Fruit fly (Drosophila melanogaster) whole organism, embryonic: ENCODE measurements around the gene Ir25a.

Source experiments
- Bgb ChIP-seq: fragments of 200-800 bp; sonication (Bioruptor generic); IDR thresholded peaks from 2 replicates; pipeline ENCODE4 v1.3.6; 2022; ENCODE audit warnings: missing biosample characterization, missing genetic modification characterization; ENCODE audit not compliant: partially characterized antibody
- CG10654 ChIP-seq: fragments of 200-800 bp; sonication (Bioruptor generic); optimal IDR thresholded peaks from 2 replicates; lab custom pipeline; 2016; ENCODE audit warnings: missing biosample characterization, missing genetic modification characterization
- CG11247 ChIP-seq: fragments of 200-800 bp; sonication (Bioruptor generic); IDR thresholded peaks from 2 replicates; pipeline ENCODE4 v1.3.6; 2022; ENCODE audit warnings: missing biosample characterization, missing genetic modification characterization
- CG12071 ChIP-seq: fragments of 200-800 bp; sonication (Bioruptor generic); optimal IDR thresholded peaks from 3 replicates; lab custom pipeline; 2018; ENCODE audit warnings: missing biosample characterization, mild to moderate bottlenecking, missing genetic modification characterization
- CG12219 ChIP-seq: fragments of 200-800 bp; sonication (Bioruptor generic); optimal IDR thresholded peaks from 3 replicates; lab custom pipeline; 2018; ENCODE audit warnings: missing biosample characterization, mild to moderate bottlenecking, missing genetic modification characterization
- CG12391 ChIP-seq: fragments of 200-800 bp; sonication (Bioruptor generic); optimal IDR thresholded peaks from 3 replicates; lab custom pipeline; 2018; ENCODE audit warnings: missing biosample characterization, mild to moderate bottlenecking, missing genetic modification characterization, moderate library complexity
- CG12659 ChIP-seq: fragments of 200-800 bp; sonication (Bioruptor generic); optimal IDR thresholded peaks from 3 replicates; lab custom pipeline; 2017; ENCODE audit warnings: mild to moderate bottlenecking, missing biosample characterization, missing genetic modification reagents, missing genetic modification characterization
- CG13894 ChIP-seq: fragments of 200-800 bp; sonication (Bioruptor generic); optimal IDR thresholded peaks from 3 replicates; lab custom pipeline; 2018; ENCODE audit warnings: missing biosample characterization, mild to moderate bottlenecking, missing genetic modification characterization, moderate library complexity
- CG1529 ChIP-seq: fragments of 200-800 bp; sonication (Bioruptor generic); optimal IDR thresholded peaks from 3 replicates; lab custom pipeline; 2018; ENCODE audit warnings: missing biosample characterization, missing genetic modification characterization
- CG16813 ChIP-seq: fragments of 200-800 bp; sonication (Bioruptor generic); IDR thresholded peaks from 3 replicates; pipeline ENCODE4 v1.3.6; 2022; ENCODE audit warnings: missing biosample characterization, missing genetic modification characterization; ENCODE audit not compliant: partially characterized antibody
- CG16863 ChIP-seq: fragments of 200-800 bp; sonication (Bioruptor generic); optimal IDR thresholded peaks from 3 replicates; lab custom pipeline; 2016; ENCODE audit warnings: missing biosample characterization, missing genetic modification characterization
- CG17359 ChIP-seq: fragments of 200-800 bp; sonication (Bioruptor generic); optimal IDR thresholded peaks from 3 replicates; lab custom pipeline; 2018; ENCODE audit warnings: missing biosample characterization, mild to moderate bottlenecking, missing genetic modification characterization, moderate library complexity
- CG17829 ChIP-seq: fragments of 200-800 bp; optimal IDR thresholded peaks from 2 replicates; lab custom pipeline; 2019; ENCODE audit warnings: missing biosample characterization, mild to moderate bottlenecking, missing genetic modification characterization, moderate library complexity
- CG2116 ChIP-seq: fragments of 200-800 bp; sonication (Bioruptor generic); optimal IDR thresholded peaks from 3 replicates; lab custom pipeline; 2018; ENCODE audit warnings: missing biosample characterization, mild to moderate bottlenecking, missing genetic modification characterization
- CG2120 ChIP-seq: fragments of 200-800 bp; sonication (Bioruptor generic); optimal IDR thresholded peaks from 3 replicates; lab custom pipeline; 2016; ENCODE audit warnings: missing biosample characterization, missing genetic modification characterization
- CG2129 ChIP-seq: fragments of 200-800 bp; sonication (Bioruptor generic); IDR thresholded peaks from 2 replicates; pipeline ENCODE4 v1.3.6; 2022; ENCODE audit warnings: missing biosample characterization, missing genetic modification characterization; ENCODE audit not compliant: partially characterized antibody
- CG30020 ChIP-seq: fragments of 200-800 bp; optimal IDR thresholded peaks from 2 replicates; lab custom pipeline; 2019; ENCODE audit warnings: missing biosample characterization, mild to moderate bottlenecking, missing genetic modification characterization, moderate library complexity
- CG3838 ChIP-seq: fragments of 200-800 bp; sonication (Bioruptor generic); optimal IDR thresholded peaks from 3 replicates; lab custom pipeline; 2016; ENCODE audit warnings: missing biosample characterization, missing genetic modification characterization
- CG3847 ChIP-seq: fragments of 200-800 bp; sonication (Bioruptor generic); IDR thresholded peaks from 2 replicates; pipeline ENCODE4 v1.3.6; 2022; ENCODE audit warnings: missing biosample characterization, missing genetic modification characterization
- CG4617 ChIP-seq: fragments of 200-800 bp; sonication (Bioruptor generic); optimal IDR thresholded peaks from 3 replicates; lab custom pipeline; 2016; ENCODE audit warnings: missing biosample characterization, missing genetic modification characterization, borderline replicate concordance
- CG7556 ChIP-seq: fragments of 200-800 bp; sonication (Bioruptor generic); optimal IDR thresholded peaks from 2 replicates; lab custom pipeline; 2017; ENCODE audit warnings: missing biosample characterization, mild to moderate bottlenecking, missing genetic modification characterization
- CG7987 ChIP-seq: fragments of 200-800 bp; sonication (Bioruptor generic); optimal IDR thresholded peaks from 2 replicates; lab custom pipeline; 2018; ENCODE audit warnings: missing biosample characterization, mild to moderate bottlenecking, missing genetic modification characterization, moderate library complexity
- CG8290 ChIP-seq, 3 experiments: fragments of 200-800 bp; sonication (Bioruptor generic); optimal IDR thresholded peaks; 2 replicates each; lab custom pipeline; 2016 to 2019; ENCODE audit warnings: missing biosample characterization in 3 of 3, missing genetic modification characterization in 3 of 3, mild to moderate bottlenecking in 2 of 3, moderate library complexity in 1 of 3
- CG9215 ChIP-seq: fragments of 200-800 bp; sonication (Bioruptor generic); IDR thresholded peaks from 2 replicates; pipeline ENCODE4 v1.3.6; 2022; ENCODE audit warnings: missing biosample characterization, missing genetic modification characterization
- CG9797 ChIP-seq: fragments of 200-800 bp; sonication (Bioruptor generic); optimal IDR thresholded peaks from 3 replicates; lab custom pipeline; 2018; ENCODE audit warnings: missing biosample characterization, mild to moderate bottlenecking, missing genetic modification characterization
- CG9876 ChIP-seq: fragments of 200-800 bp; sonication (Bioruptor generic); optimal IDR thresholded peaks from 2 replicates; lab custom pipeline; 2016; ENCODE audit warnings: missing biosample characterization, missing genetic modification characterization
- Dfd ChIP-seq, 2 experiments: fragments of >200 bp; optimal IDR thresholded peaks; 2 replicates each; lab custom pipeline; 2017; ENCODE audit warnings: missing biosample characterization in 2 of 2, missing genetic modification characterization in 2 of 2
- ERR ChIP-seq: fragments of 200-800 bp; sonication (Bioruptor generic); optimal IDR thresholded peaks from 2 replicates; lab custom pipeline; 2016; ENCODE audit warnings: missing biosample characterization, missing genetic modification characterization
- Elba2 ChIP-seq: fragments of 200-800 bp; sonication (Bioruptor generic); optimal IDR thresholded peaks from 3 replicates; lab custom pipeline; 2016; ENCODE audit warnings: missing biosample characterization, missing genetic modification characterization
- Ets65A ChIP-seq: fragments of 200-800 bp; sonication (Bioruptor generic); peaks from one replicate; lab custom pipeline; 2016; ENCODE audit warnings: missing biosample characterization, missing genetic modification characterization
- HLH4C ChIP-seq: fragments of 200-800 bp; sonication (Bioruptor generic); IDR thresholded peaks from 3 replicates; pipeline ENCODE4 v1.3.6; 2022; ENCODE audit warnings: missing biosample characterization, missing genetic modification characterization; ENCODE audit not compliant: partially characterized antibody
- MESR4 ChIP-seq: fragments of 200-800 bp; sonication (Bioruptor generic); optimal IDR thresholded peaks from 2 replicates; lab custom pipeline; 2018; ENCODE audit warnings: missing biosample characterization, mild to moderate bottlenecking, missing genetic modification characterization, moderate library complexity
- Opbp ChIP-seq: fragments of 200-800 bp; sonication (Bioruptor generic); IDR thresholded peaks from 3 replicates; pipeline ENCODE4 v1.3.6; 2022; ENCODE audit warnings: missing biosample characterization, missing genetic modification characterization; ENCODE audit not compliant: partially characterized antibody
- Sin3A ChIP-seq: fragments of >200 bp; optimal IDR thresholded peaks from 2 replicates; lab custom pipeline; 2018
- Sox102F ChIP-seq: fragments of 200-800 bp; sonication (Bioruptor generic); optimal IDR thresholded peaks from 2 replicates; lab custom pipeline; 2018; ENCODE audit warnings: missing biosample characterization, mild to moderate bottlenecking, missing genetic modification characterization, moderate library complexity
- Vsx1 ChIP-seq: fragments of 200-800 bp; sonication (Bioruptor generic); optimal IDR thresholded peaks from 2 replicates; lab custom pipeline; 2017; ENCODE audit warnings: missing biosample characterization, mild to moderate bottlenecking, missing genetic modification characterization, missing genetic modification reagents
- ato ChIP-seq: fragments of 200-800 bp; sonication (Bioruptor generic); IDR thresholded peaks from 2 replicates; pipeline ENCODE4 v1.3.6; 2022; ENCODE audit warnings: missing biosample characterization, missing genetic modification characterization; ENCODE audit not compliant: partially characterized antibody
- bigmax ChIP-seq: fragments of 200-800 bp; sonication (Bioruptor generic); optimal IDR thresholded peaks from 2 replicates; lab custom pipeline; 2018; ENCODE audit warnings: missing biosample characterization, mild to moderate bottlenecking, missing genetic modification characterization
- cg ChIP-seq: fragments of 200-800 bp; sonication (Bioruptor generic); optimal IDR thresholded peaks from 3 replicates; lab custom pipeline; 2019; ENCODE audit warnings: missing biosample characterization, mild to moderate bottlenecking, missing genetic modification characterization, moderate library complexity
- chinmo ChIP-seq: fragments of 200-800 bp; sonication (Bioruptor generic); IDR thresholded peaks from 4 replicates; pipeline ENCODE4 v1.3.6; 2022; ENCODE audit warnings: missing biosample characterization, missing genetic modification characterization; ENCODE audit not compliant: partially characterized antibody
- disco-r ChIP-seq: fragments of 200-800 bp; sonication (Bioruptor generic); optimal IDR thresholded peaks from 2 replicates; lab custom pipeline; 2016; ENCODE audit warnings: missing biosample characterization, missing genetic modification characterization
- gsb ChIP-seq: fragments of 200-800 bp; sonication (Bioruptor generic); IDR thresholded peaks from 2 replicates; pipeline ENCODE4 v1.3.6; 2022; ENCODE audit warnings: missing biosample characterization, missing genetic modification characterization
- hbn ChIP-seq: fragments of 200-800 bp; sonication (Bioruptor generic); IDR thresholded peaks from 2 replicates; pipeline ENCODE4 v1.3.6; 2022; ENCODE audit warnings: missing biosample characterization, missing genetic modification characterization; ENCODE audit not compliant: partially characterized antibody
- her ChIP-seq: fragments of 200-800 bp; sonication (Bioruptor generic); optimal IDR thresholded peaks from 2 replicates; lab custom pipeline; 2016; ENCODE audit warnings: missing biosample characterization, missing genetic modification characterization
- mirr ChIP-seq: fragments of 200-800 bp; sonication (Bioruptor generic); optimal IDR thresholded peaks from 3 replicates; lab custom pipeline; 2018; ENCODE audit warnings: missing biosample characterization, mild to moderate bottlenecking, missing genetic modification characterization
- pho ChIP-seq: fragments of 200-800 bp; sonication (Bioruptor generic); optimal IDR thresholded peaks from 2 replicates; lab custom pipeline; 2016; ENCODE audit warnings: missing biosample characterization, missing genetic modification characterization
- phol ChIP-seq: fragments of 200-800 bp; sonication (Bioruptor generic); optimal IDR thresholded peaks from 3 replicates; lab custom pipeline; 2018; ENCODE audit warnings: missing biosample characterization, mild to moderate bottlenecking, missing genetic modification characterization, moderate library complexity
- sens ChIP-seq: fragments of 200-800 bp; sonication (Bioruptor generic); peaks from one replicate; lab custom pipeline; 2016; ENCODE audit warnings: missing biosample characterization, missing genetic modification characterization
- sna ChIP-seq: fragments of 200-800 bp; sonication (Bioruptor generic); IDR thresholded peaks from 2 replicates; pipeline ENCODE4 v1.3.6; 2022; ENCODE audit warnings: missing biosample characterization, missing genetic modification characterization; ENCODE audit not compliant: partially characterized antibody
- tin ChIP-seq: fragments of 200-800 bp; sonication (Bioruptor generic); optimal IDR thresholded peaks from 3 replicates; lab custom pipeline; 2016; ENCODE audit warnings: missing biosample characterization, missing genetic modification characterization

The Ir25a gene

DNA sequence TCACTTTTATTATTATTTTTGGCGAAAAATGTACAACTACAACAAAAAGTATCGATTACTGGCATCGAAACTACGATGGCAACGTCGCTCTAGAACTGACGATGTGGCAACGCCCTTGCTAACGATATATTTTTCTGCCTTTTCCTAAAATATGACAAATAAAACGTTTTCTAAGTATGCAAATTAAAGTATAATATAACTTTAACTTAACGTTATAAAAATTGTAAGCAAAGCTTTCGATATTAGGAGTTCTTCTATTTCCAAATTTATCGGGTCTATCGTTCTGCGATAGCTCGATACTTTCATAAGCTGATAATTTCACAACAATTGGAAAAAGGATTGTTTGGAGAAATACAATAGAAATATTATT, 47.9 kb upstream of the Ir25a start, which contains the start of the genes Cf2 and CG3008 (continued):
- peak; percentile 48 for TF ChIP-seq CG30020 (tag; lab: Kevin White, UChicago)
- TF ChIP-seq CG2120 (GFP tag; lab: Kevin White, UChicago): peak; percentile 1
- TF ChIP-seq CG16813 (GFP tag; lab: Robert Waterston, UW): peak; percentile 89
- no peak for TF ChIP-seq mirr (GFP tag; lab: Kevin White, UChicago)
- no peak for TF ChIP-seq CG12071 (GFP tag; lab: Kevin White, UChicago)
- TF ChIP-seq CG8290 (GFP tag; optimal IDR thresholded peaks at IDR 0.05; lab: Kevin White, UChicago): peak; percentile 14
- no peak for TF ChIP-seq CG8290 (tag; optimal IDR thresholded peaks at IDR 0.05; lab: Kevin White, UChicago)
- TF ChIP-seq CG16863 (GFP tag; lab: Kevin White, UChicago): peak; percentile 100
- TF ChIP-seq CG2129 (GFP tag; lab: Robert Waterston, UW): peak; percentile 72
- TF ChIP-seq CG12219 (GFP tag; lab: Kevin White, UChicago): no peak
- TF ChIP-seq CG9876 (GFP tag; lab: Kevin White, UChicago): no peak
- TF ChIP-seq CG3847 (GFP tag; lab: Robert Waterston, UW): peak; percentile 44; the same call in 1 of the 2 replicates
- TF ChIP-seq CG12391 (tag; lab: Kevin White, UChicago): peak; percentile 40
- no peak for TF ChIP-seq CG13894 (tag; lab: Kevin White, UChicago)
- no peak for TF ChIP-seq Sox102F (GFP tag; lab: Kevin White, UChicago)
- no peak for TF ChIP-seq Vsx1 (GFP tag; lab: Kevin White, UChicago)
- no peak for TF ChIP-seq CG11247 (GFP tag; lab: Robert Waterston, UW)
- 0 out of 4 replicates have a peak, but pooled peaks have one; percentile 50 for TF ChIP-seq chinmo
- no peak for TF ChIP-seq gsb
- no peak for TF ChIP-seq cg
- TF ChIP-seq pho: no peak
- peak; percentile 45 for TF ChIP-seq Elba2 (GFP tag; lab: Kevin White, UChicago)
- no peak for TF ChIP-seq her (GFP tag; lab: Kevin White, UChicago)
- no peak for TF ChIP-seq CG1529 (GFP tag; lab: Kevin White, UChicago)
- TF ChIP-seq CG9797 (GFP tag; lab: Kevin White, UChicago): peak; percentile 42
- peak; percentile 60 for TF ChIP-seq ato
- peak; percentile 87 for TF ChIP-seq sens (GFP tag; lab: Kevin White, UChicago)
- no peak for TF ChIP-seq CG3838 (GFP tag; lab: Kevin White, UChicago)
- TF ChIP-seq disco-r (GFP tag; lab: Kevin White, UChicago): no peak
- TF ChIP-seq Ets65A (GFP tag; lab: Kevin White, UChicago): peak; percentile 66
- peak; percentile 21 for TF ChIP-seq CG17829 (tag; lab: Kevin White, UChicago)
- TF ChIP-seq Opbp (GFP tag; lab: Robert Waterston, UW): peak; percentile 72
- peak; percentile 95 for TF ChIP-seq CG4617 (GFP tag; lab: Kevin White, UChicago)
- TF ChIP-seq CG9215 (GFP tag; lab: Robert Waterston, UW): no peak
- peak; percentile 87 for TF ChIP-seq Bgb (GFP tag; lab: Robert Waterston, UW)
- TF ChIP-seq CG7556 (GFP tag; lab: Kevin White, UChicago): no peak
- no peak for TF ChIP-seq ERR (GFP tag; lab: Kevin White, UChicago)
- TF ChIP-seq bigmax (GFP tag; lab: Kevin White, UChicago): no peak
- no peak for TF ChIP-seq tin (GFP tag; lab: Kevin White, UChicago)
- peak; percentile 70 for TF ChIP-seq Sin3A
- TF ChIP-seq CG10654: no peak
- TF ChIP-seq Dfd (GFP tag; optimal IDR thresholded peaks at IDR 0.05; lab: Kevin White, UChicago): no peak
- TF ChIP-seq MESR4 (GFP tag; lab: Kevin White, UChicago): no peak
- peak; percentile 88 for TF ChIP-seq HLH4C (GFP tag; lab: Robert Waterston, UW)
- peak; percentile 50 for TF ChIP-seq phol (tag; lab: Kevin White, UChicago)
- peak; percentile 71; the same call in 1 of the 2 replicates for TF ChIP-seq sna (GFP tag; lab: Robert Waterston, UW)
- TF ChIP-seq CG2116 (GFP tag; lab: Kevin White, UChicago): peak; percentile 87
- no peak for TF ChIP-seq CG7987 (GFP tag; lab: Kevin White, UChicago)
- peak; percentile 65 for TF ChIP-seq CG12659 (GFP tag; lab: Kevin White, UChicago)
- TF ChIP-seq hbn (GFP tag; lab: Robert Waterston, UW): peak; percentile 60; the same call in 1 of the 2 replicates
- no peak for TF ChIP-seq CG17359 (tag; lab: Kevin White, UChicago)
